Worm (Caenorhabditis elegans): Measurements from ENCODE around the gene F09E5.14.

F09E5.14 gene

DNA sequence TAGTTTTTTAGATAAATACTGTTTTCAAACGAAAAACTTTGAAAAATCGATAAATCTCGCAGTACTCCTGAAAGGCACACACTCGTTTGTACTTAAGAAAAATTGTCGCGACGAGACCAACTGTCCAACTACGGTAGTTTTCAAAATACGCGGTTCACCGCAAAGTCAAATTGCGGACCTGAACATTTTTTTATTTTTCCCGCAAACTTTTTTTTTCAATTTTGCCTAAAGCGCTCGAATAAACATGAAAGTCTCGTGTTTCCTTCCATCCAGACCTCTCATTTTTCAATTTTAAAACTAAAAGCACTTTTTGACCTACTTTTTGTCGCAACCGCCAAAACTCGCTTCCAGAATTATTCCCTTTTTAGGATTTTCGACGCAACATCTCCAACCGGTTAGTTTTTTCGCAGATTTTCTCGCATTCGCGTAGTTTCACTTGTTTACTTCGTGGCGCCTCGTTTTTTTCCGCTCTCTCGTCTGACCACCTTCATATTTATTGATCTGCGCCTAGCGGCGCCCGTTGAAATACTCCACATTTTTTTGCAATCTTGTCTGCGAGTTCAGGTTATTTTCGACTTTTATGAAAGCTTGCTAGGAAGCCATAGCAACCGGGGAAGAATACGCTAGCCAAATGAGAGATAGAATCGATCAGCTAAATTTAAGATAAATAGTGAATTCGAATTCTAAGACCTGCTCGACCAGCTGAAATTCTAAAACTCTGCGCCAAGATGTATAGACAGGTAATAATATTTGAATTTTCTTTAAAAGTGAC is 33.0 kb upstream of the F09E5.14 start, which contains the start of gene prdx-2 (continued):
- TF ChIP-seq nfyb-1 (GFP tag; IDR thresholded peaks at IDR 0.05) = 0 out of 2 replicates have a peak, but pooled peaks have one; percentile 51
- no peak for TF ChIP-seq mes-4 (tag; optimal IDR thresholded peaks at IDR 0.05)
- TF ChIP-seq let-526 (GFP tag; IDR thresholded peaks at IDR 0.05) = no peak
- peak; percentile 37; the same call in 1 of the 2 replicates for TF ChIP-seq aptf-2 (GFP tag; conservative IDR thresholded peaks at IDR 0.05)
- peak; percentile 84 for TF ChIP-seq xnd-1 (tag; optimal IDR thresholded peaks at IDR 0.05)
- TF ChIP-seq Y95B8A.8 (GFP tag; IDR thresholded peaks at IDR 0.05) = peak; percentile 67; the same call in 1 of the 2 replicates
- no peak for TF ChIP-seq ztf-3 (GFP tag; optimal IDR thresholded peaks at IDR 0.05)
- no peak for TF ChIP-seq B0261.1 (tag; optimal IDR thresholded peaks at IDR 0.05)
- TF ChIP-seq hmg-1.2 (GFP tag; IDR thresholded peaks at IDR 0.05) = peak; percentile 14; the same call in 1 of the 2 replicates
- peak; percentile 37 for TF ChIP-seq unc-130 (GFP tag; optimal IDR thresholded peaks at IDR 0.05)
- TF ChIP-seq somi-1 (GFP tag; optimal IDR thresholded peaks at IDR 0.05) = no peak
- TF ChIP-seq fkh-3 (tag; optimal IDR thresholded peaks at IDR 0.05) = no peak
- TF ChIP-seq Y67H2A.10 (GFP tag; conservative IDR thresholded peaks at IDR 0.05) = no peak
- no peak for TF ChIP-seq nhr-90 (tag; optimal IDR thresholded peaks at IDR 0.05)
- no peak for TF ChIP-seq nhr-179 (tag; optimal IDR thresholded peaks at IDR 0.05)
- TF ChIP-seq lsy-27 (tag; optimal IDR thresholded peaks at IDR 0.05; ENCODE audit: borderline replicate concordance, insufficient read depth) = no peak
- no peak for TF ChIP-seq aptf-3 (GFP tag; IDR thresholded peaks at IDR 0.05)
- TF ChIP-seq ztf-25 (GFP tag; IDR thresholded peaks at IDR 0.05) = no peak
- TF ChIP-seq B0336.3 (GFP tag; IDR thresholded peaks at IDR 0.05) = peak; percentile 73
- peak; percentile 94 for TF ChIP-seq ceh-91 (GFP tag; IDR thresholded peaks at IDR 0.05)
- TF ChIP-seq egl-44 (GFP tag; IDR thresholded peaks at IDR 0.05) = no peak
- TF ChIP-seq tbp1 (GFP tag; optimal IDR thresholded peaks at IDR 0.05) = peak; percentile 59
- no peak for TF ChIP-seq nhr-80 (tag; optimal IDR thresholded peaks at IDR 0.05)
- no peak for TF ChIP-seq lin-35 (GFP tag; optimal IDR thresholded peaks at IDR 0.05)
- no peak for TF ChIP-seq die-1 (tag; optimal IDR thresholded peaks at IDR 0.05)
- TF ChIP-seq nhr-27 (tag; optimal IDR thresholded peaks at IDR 0.05) = no peak
- no peak for TF ChIP-seq ama-1 (optimal IDR thresholded peaks at IDR 0.05)
- TF ChIP-seq ama-1 (GFP tag; optimal IDR thresholded peaks at IDR 0.05) = no peak
- peak; percentile 44 for TF ChIP-seq athp-1 (tag; optimal IDR thresholded peaks at IDR 0.05)
- TF ChIP-seq bed-1 (GFP tag; IDR thresholded peaks at IDR 0.05) = no peak
- peak; percentile 25 for TF ChIP-seq him-1 (tag; optimal IDR thresholded peaks at IDR 0.05)
- peak; percentile 75 for TF ChIP-seq lin-54 (GFP tag; optimal IDR thresholded peaks at IDR 0.05)
- TF ChIP-seq ceh-58 (GFP tag; IDR thresholded peaks at IDR 0.05) = no peak
- no peak for TF ChIP-seq chd-7 (tag; optimal IDR thresholded peaks at IDR 0.05)
- TF ChIP-seq madf-8 (GFP tag; conservative IDR thresholded peaks at IDR 0.05) = peak; percentile 89
- TF ChIP-seq atf-7 (tag; optimal IDR thresholded peaks at IDR 0.05) = no peak
- TF ChIP-seq F23B12.7 (tag; optimal IDR thresholded peaks at IDR 0.05; ENCODE audit: insufficient read depth) = no peak
- no peak for TF ChIP-seq hmg-20 (GFP tag; IDR thresholded peaks at IDR 0.05)
- TF ChIP-seq C17E4.6 (GFP tag; IDR thresholded peaks at IDR 0.05) = peak; percentile 75
- peak; percentile 70; the same call in 1 of the 2 replicates for TF ChIP-seq ekl-4 (GFP tag; IDR thresholded peaks at IDR 0.05)
- TF ChIP-seq sdz-38 (tag; optimal IDR thresholded peaks at IDR 0.05) = no peak
- peak; percentile 74 for TF ChIP-seq hsf-1 (GFP tag; IDR thresholded peaks at IDR 0.05)
- TF ChIP-seq zim-3 (tag; optimal IDR thresholded peaks at IDR 0.05) = no peak
- no peak for TF ChIP-seq K12H6.12 (tag; optimal IDR thresholded peaks at IDR 0.05)
- peak; percentile 40; the same call in 1 of the 2 replicates for TF ChIP-seq mcd-1 (GFP tag; IDR thresholded peaks at IDR 0.05)
- no peak for TF ChIP-seq repo-1 (tag; optimal IDR thresholded peaks at IDR 0.05)
- TF ChIP-seq B0019.2 (GFP tag; conservative IDR thresholded peaks at IDR 0.05) = peak; percentile 73
- TF ChIP-seq dpl-1 (GFP tag; optimal IDR thresholded peaks at IDR 0.05) = peak; percentile 77
- TF ChIP-seq ztf-6 (GFP tag; IDR thresholded peaks at IDR 0.05) = no peak

Data from whole organism, young adult.